Fruit fly (Drosophila melanogaster) whole organism, embryonic: ENCODE data around the gene CG32246.

Experiments
- Ada2b ChIP-seq: fragments of 200-800 bp; sonication (Bioruptor generic); IDR thresholded peaks from 2 replicates; pipeline ENCODE4 v1.3.6; 2022; ENCODE audit warnings: missing biosample characterization, missing genetic modification characterization
- Antp ChIP-seq: fragments of 200-800 bp; sonication (Bioruptor generic); optimal IDR thresholded peaks from 3 replicates; lab custom pipeline; 2016; ENCODE audit warnings: missing biosample characterization, missing genetic modification characterization
- Atf6 ChIP-seq: fragments of 200-800 bp; sonication (Bioruptor generic); IDR thresholded peaks from 2 replicates; pipeline ENCODE4 v1.3.6; 2022; ENCODE audit warnings: missing biosample characterization, missing genetic modification characterization
- Blimp-1 ChIP-seq: fragments of 200-800 bp; sonication (Bioruptor generic); optimal IDR thresholded peaks from 3 replicates; lab custom pipeline; 2018; ENCODE audit warnings: missing biosample characterization, missing genetic modification characterization, mild to moderate bottlenecking, moderate library complexity, missing genetic modification reagents
- CG11695 ChIP-seq: fragments of 200-800 bp; sonication (Bioruptor generic); IDR thresholded peaks from 3 replicates; pipeline ENCODE4 v1.3.6; 2022; ENCODE audit warnings: missing biosample characterization, missing genetic modification characterization
- CG11696 ChIP-seq: fragments of 200-800 bp; sonication (Bioruptor generic); IDR thresholded peaks from 2 replicates; pipeline ENCODE4 v1.3.6; 2022; ENCODE audit warnings: missing biosample characterization, missing genetic modification characterization
- CG13424 ChIP-seq: fragments of 200-800 bp; sonication (Bioruptor generic); optimal IDR thresholded peaks from 2 replicates; lab custom pipeline; 2019; ENCODE audit warnings: missing biosample characterization, mild to moderate bottlenecking, missing genetic modification characterization, moderate library complexity
- CG15601 ChIP-seq: fragments of 200-800 bp; sonication (Bioruptor generic); optimal IDR thresholded peaks from 3 replicates; lab custom pipeline; 2019; ENCODE audit warnings: missing biosample characterization, mild to moderate bottlenecking, missing genetic modification characterization, moderate library complexity
- CG16863 ChIP-seq: fragments of 200-800 bp; sonication (Bioruptor generic); optimal IDR thresholded peaks from 3 replicates; lab custom pipeline; 2016; ENCODE audit warnings: missing biosample characterization, missing genetic modification characterization
- CG18764 ChIP-seq: fragments of 200-800 bp; sonication (Bioruptor generic); optimal IDR thresholded peaks from 3 replicates; lab custom pipeline; 2016; ENCODE audit warnings: missing biosample characterization, missing genetic modification characterization
- CG30020 ChIP-seq: fragments of 200-800 bp; optimal IDR thresholded peaks from 2 replicates; lab custom pipeline; 2019; ENCODE audit warnings: missing biosample characterization, mild to moderate bottlenecking, missing genetic modification characterization, moderate library complexity
- CG32772 ChIP-seq: fragments of 200-800 bp; sonication (Bioruptor generic); IDR thresholded peaks from 2 replicates; pipeline ENCODE4 v1.3.6; 2022; ENCODE audit warnings: missing biosample characterization, missing genetic modification characterization
- CG33557 ChIP-seq: fragments of 200-800 bp; sonication (Bioruptor generic); optimal IDR thresholded peaks from 2 replicates; lab custom pipeline; 2019; ENCODE audit warnings: missing biosample characterization, mild to moderate bottlenecking, missing genetic modification characterization, moderate library complexity
- CG3995 ChIP-seq: fragments of 200-800 bp; sonication (Bioruptor generic); optimal IDR thresholded peaks from 3 replicates; lab custom pipeline; 2016; ENCODE audit warnings: missing biosample characterization, missing genetic modification characterization
- CG4404 ChIP-seq: fragments of 200-800 bp; sonication (Bioruptor generic); IDR thresholded peaks from 2 replicates; pipeline ENCODE4 v1.3.6; 2022; ENCODE audit warnings: missing biosample characterization, missing genetic modification characterization
- CG4707 ChIP-seq: fragments of 200-800 bp; sonication (Bioruptor generic); optimal IDR thresholded peaks from 2 replicates; lab custom pipeline; 2018; ENCODE audit warnings: missing biosample characterization, mild to moderate bottlenecking, missing genetic modification characterization, moderate library complexity
- CG5245 ChIP-seq: fragments of 200-800 bp; sonication (Bioruptor generic); optimal IDR thresholded peaks from 3 replicates; lab custom pipeline; 2016; ENCODE audit warnings: missing biosample characterization, missing genetic modification characterization
- CG6683 ChIP-seq: fragments of 200-800 bp; sonication (Bioruptor generic); optimal IDR thresholded peaks from 2 replicates; lab custom pipeline; 2017; ENCODE audit warnings: missing biosample characterization, mild to moderate bottlenecking, missing genetic modification characterization, missing genetic modification reagents
- CG6689 ChIP-seq: fragments of 200-800 bp; sonication (Bioruptor generic); IDR thresholded peaks from 2 replicates; pipeline ENCODE4 v1.3.6; 2022; ENCODE audit warnings: missing biosample characterization, missing genetic modification characterization
- CG7928 ChIP-seq: fragments of 200-800 bp; sonication (Bioruptor generic); optimal IDR thresholded peaks from 2 replicates; lab custom pipeline; 2017; ENCODE audit warnings: missing biosample characterization, mild to moderate bottlenecking, missing genetic modification characterization
- CG9437 ChIP-seq: fragments of 200-800 bp; sonication (Bioruptor generic); optimal IDR thresholded peaks from 2 replicates; lab custom pipeline; 2018; ENCODE audit warnings: missing biosample characterization, mild to moderate bottlenecking, missing genetic modification characterization
- CG9797 ChIP-seq: fragments of 200-800 bp; sonication (Bioruptor generic); optimal IDR thresholded peaks from 3 replicates; lab custom pipeline; 2018; ENCODE audit warnings: missing biosample characterization, mild to moderate bottlenecking, missing genetic modification characterization
- CG9876 ChIP-seq: fragments of 200-800 bp; sonication (Bioruptor generic); optimal IDR thresholded peaks from 2 replicates; lab custom pipeline; 2016; ENCODE audit warnings: missing biosample characterization, missing genetic modification characterization
- Deaf1 ChIP-seq: fragments of 200-800 bp; optimal IDR thresholded peaks from 3 replicates; lab custom pipeline; 2019; ENCODE audit warnings: missing biosample characterization, mild to moderate bottlenecking, missing genetic modification characterization, moderate library complexity
- Doc2 ChIP-seq: fragments of 200-800 bp; sonication (Bioruptor generic); IDR thresholded peaks from 2 replicates; pipeline ENCODE4 v1.3.6; 2022; ENCODE audit warnings: missing biosample characterization, missing genetic modification characterization
- Dp ChIP-seq: fragments of 200-800 bp; sonication (Bioruptor generic); optimal IDR thresholded peaks from 2 replicates; lab custom pipeline; 2018; ENCODE audit warnings: missing biosample characterization, mild to moderate bottlenecking, missing genetic modification characterization, moderate library complexity
- Hr51 ChIP-seq, 2 experiments: fragments of 200-800 bp; sonication (Bioruptor generic); optimal IDR thresholded peaks; 2 replicates in 1 of 2; 3 replicates in 1 of 2; lab custom pipeline; 2016 to 2018; ENCODE audit warnings: missing biosample characterization in 2 of 2, missing genetic modification characterization in 2 of 2, mild to moderate bottlenecking in 1 of 2, moderate library complexity in 1 of 2
- Hr78 ChIP-seq, 2 experiments: fragments of 200-800 bp in 1 of 2; fragments of >200 bp in 1 of 2; sonication (Bioruptor generic) in 1 of 2; optimal IDR thresholded peaks; 2 replicates each; lab custom pipeline; 2017 to 2019; ENCODE audit warnings: missing biosample characterization in 2 of 2, missing genetic modification characterization in 2 of 2, mild to moderate bottlenecking in 1 of 2, moderate library complexity in 1 of 2
- Mad ChIP-seq: fragments of 200-800 bp; sonication (Bioruptor generic); optimal IDR thresholded peaks from 2 replicates; lab custom pipeline; 2016; ENCODE audit warnings: missing biosample characterization, missing genetic modification characterization
- Neu2 ChIP-seq: fragments of 200-800 bp; sonication (Bioruptor generic); optimal IDR thresholded peaks from 3 replicates; lab custom pipeline; 2016; ENCODE audit warnings: missing biosample characterization, missing genetic modification characterization, borderline replicate concordance
- Nf-YA ChIP-seq: fragments of 200-800 bp; sonication (Bioruptor generic); IDR thresholded peaks from 2 replicates; pipeline ENCODE4 v1.3.6; 2022; ENCODE audit warnings: missing biosample characterization, missing genetic modification characterization
- NfI ChIP-seq: fragments of 200-800 bp; sonication (Bioruptor generic); optimal IDR thresholded peaks from 3 replicates; lab custom pipeline; 2018; ENCODE audit warnings: missing biosample characterization, mild to moderate bottlenecking, missing genetic modification characterization, moderate library complexity
- Xrp1 ChIP-seq: fragments of 200-800 bp; sonication (Bioruptor generic); IDR thresholded peaks from 2 replicates; pipeline ENCODE4 v1.3.6; 2022; ENCODE audit warnings: missing biosample characterization, missing genetic modification characterization
- amos ChIP-seq: fragments of 200-800 bp; sonication (Bioruptor generic); IDR thresholded peaks from 2 replicates; pipeline ENCODE4 v1.3.6; 2022; ENCODE audit warnings: missing biosample characterization, missing genetic modification characterization; ENCODE audit not compliant: partially characterized antibody
- bcd ChIP-seq: fragments of 200-800 bp; sonication (Bioruptor generic); optimal IDR thresholded peaks from 2 replicates; lab custom pipeline; 2017; ENCODE audit warnings: missing biosample characterization, mild to moderate bottlenecking, missing genetic modification characterization
- croc ChIP-seq: fragments of 200-800 bp; sonication (Bioruptor generic); conservative IDR thresholded peaks from 3 replicates; pipeline ENCODE4 v1.3.6; 2022; ENCODE audit warnings: missing biosample characterization, missing genetic modification characterization
- dimm ChIP-seq: fragments of 200-800 bp; sonication (Bioruptor generic); IDR thresholded peaks from 2 replicates; pipeline ENCODE4 v1.3.6; 2022; ENCODE audit warnings: missing biosample characterization, missing genetic modification characterization
- dpn ChIP-seq, 2 experiments: fragments of 200-800 bp; sonication (Bioruptor generic); optimal IDR thresholded peaks; 3 replicates each; lab custom pipeline; 2016; ENCODE audit warnings: missing biosample characterization in 2 of 2, missing genetic modification characterization in 2 of 2
- fd3F ChIP-seq: fragments of 200-800 bp; sonication (Bioruptor generic); optimal IDR thresholded peaks from 2 replicates; lab custom pipeline; 2018; ENCODE audit warnings: missing biosample characterization, mild to moderate bottlenecking, missing genetic modification characterization, moderate library complexity
- gcm ChIP-seq: fragments of 200-800 bp; sonication (Bioruptor generic); optimal IDR thresholded peaks from 2 replicates; lab custom pipeline; 2019; ENCODE audit warnings: missing biosample characterization, mild to moderate bottlenecking, missing genetic modification characterization, moderate library complexity
- gsb-n ChIP-seq: fragments of 200-800 bp; sonication (Bioruptor generic); optimal IDR thresholded peaks from 3 replicates; lab custom pipeline; 2018; ENCODE audit warnings: missing biosample characterization, mild to moderate bottlenecking, missing genetic modification characterization
- hbn ChIP-seq: fragments of 200-800 bp; sonication (Bioruptor generic); IDR thresholded peaks from 2 replicates; pipeline ENCODE4 v1.3.6; 2022; ENCODE audit warnings: missing biosample characterization, missing genetic modification characterization; ENCODE audit not compliant: partially characterized antibody
- hth ChIP-seq: fragments of >200 bp; optimal IDR thresholded peaks from 2 replicates; lab custom pipeline; 2017; ENCODE audit warnings: inconsistent platforms
- mam ChIP-seq: fragments of 200-800 bp; sonication (Bioruptor generic); optimal IDR thresholded peaks from 3 replicates; lab custom pipeline; 2016; ENCODE audit warnings: missing biosample characterization, missing genetic modification characterization
- nerfin-1 ChIP-seq: fragments of 200-800 bp; sonication (Bioruptor generic); optimal IDR thresholded peaks from 3 replicates; lab custom pipeline; 2019; ENCODE audit warnings: missing biosample characterization, mild to moderate bottlenecking, missing genetic modification characterization, moderate library complexity
- row ChIP-seq: fragments of 200-800 bp; sonication (Bioruptor generic); IDR thresholded peaks from 3 replicates; pipeline ENCODE4 v1.3.6; 2022; ENCODE audit warnings: missing biosample characterization, missing genetic modification characterization
- sima ChIP-seq: fragments of 200-800 bp; sonication (Bioruptor generic); optimal IDR thresholded peaks from 2 replicates; lab custom pipeline; 2016; ENCODE audit warnings: missing biosample characterization, missing genetic modification characterization
- zfh1 ChIP-seq: fragments of 200-800 bp; sonication (Bioruptor generic); IDR thresholded peaks from 3 replicates; pipeline ENCODE4 v1.3.6; 2022; ENCODE audit warnings: missing biosample characterization, missing genetic modification characterization

Gene CG32246

dm6 chr3L:4625387-4626386, 4.7 kb downstream of the CG32246 start, which contains the start of gene Src64B (continued):
- TF ChIP-seq zfh1 (GFP tag; lab: Robert Waterston, UW) (0 out of 3 replicates have a peak, but pooled peaks have one; percentile 42), hth (lab: Kevin White, UChicago) (no peak), CG32772 (GFP tag; lab: Robert Waterston, UW) (no peak), bcd (peak; percentile 2), CG15601 (tag; lab: Kevin White, UChicago) (peak; percentile 23), row (GFP tag; lab: Robert Waterston, UW) (peak; percentile 63), Antp (no peak), CG18764 (GFP tag; lab: Kevin White, UChicago) (no peak), Ada2b (GFP tag; lab: Robert Waterston, UW) (no peak), CG11695 (GFP tag; lab: Robert Waterston, UW) (no peak), CG30020 (no peak), Atf6 (GFP tag; lab: Robert Waterston, UW) (no peak), CG9437 (no peak), Doc2 (no peak), CG9876 (no peak), CG16863 (GFP tag; lab: Kevin White, UChicago) (no peak), CG3995 (GFP tag; lab: Kevin White, UChicago) (peak; percentile 62), Dp (GFP tag; lab: Kevin White, UChicago) (no peak), gcm (GFP tag; lab: Kevin White, UChicago) (peak; percentile 6), fd3F (GFP tag; lab: Kevin White, UChicago) (no peak), Hr78 (GFP tag; optimal IDR thresholded peaks at IDR 0.05; lab: Kevin White, UChicago) (no peak), CG7928 (GFP tag; lab: Kevin White, UChicago) (no peak), CG13424 (tag; lab: Kevin White, UChicago) (no peak), Blimp-1 (GFP tag; lab: Kevin White, UChicago) (peak; percentile 8), Xrp1 (no peak), CG11696 (GFP tag; lab: Robert Waterston, UW) (no peak), dimm (GFP tag; lab: Robert Waterston, UW) (no peak), Deaf1 (tag; lab: Kevin White, UChicago) (peak; percentile 55), nerfin-1 (tag; lab: Kevin White, UChicago) (peak; percentile 77), hbn (no peak; the same call in 1 of the 2 replicates), CG5245 (GFP tag; lab: Kevin White, UChicago) (no peak), gsb-n (tag; lab: Kevin White, UChicago) (no peak), Mad (GFP tag; lab: Kevin White, UChicago) (no peak), sima (no peak), CG4404 (no peak), mam (GFP tag; lab: Kevin White, UChicago) (no peak), CG6689 (no peak), dpn (GFP tag; optimal IDR thresholded peaks at IDR 0.05; lab: Kevin White, UChicago) (no peak), CG6683 (no peak), amos (peak; percentile 82), CG4707 (GFP tag; lab: Kevin White, UChicago) (peak; percentile 36), CG9797 (GFP tag; lab: Kevin White, UChicago) (peak; percentile 3), Neu2 (GFP tag; lab: Kevin White, UChicago) (no peak), croc (GFP tag; lab: Robert Waterston, UW) (no peak), NfI (GFP tag; lab: Kevin White, UChicago) (peak; percentile 37), CG33557 (GFP tag; lab: Kevin White, UChicago) (peak; percentile 18), Hr51 (GFP tag; optimal IDR thresholded peaks at IDR 0.05; lab: Kevin White, UChicago) (no peak), Nf-YA (GFP tag; lab: Robert Waterston, UW) (no peak)
